Fruit fly (Drosophila melanogaster) whole organism, embryonic: Measurements from ENCODE around the gene ABCB7.

Experiments
- Abd-B ChIP-seq: fragments of 200-800 bp; sonication (Bioruptor generic); optimal IDR thresholded peaks from 2 replicates; lab custom pipeline; 2018; ENCODE audit warnings: missing biosample characterization, mild to moderate bottlenecking, missing genetic modification characterization, moderate library complexity
- Aef1 ChIP-seq: fragments of 200-800 bp; sonication (Bioruptor generic); IDR thresholded peaks from 3 replicates; pipeline ENCODE4 v1.3.6; 2022; ENCODE audit warnings: missing biosample characterization, missing genetic modification characterization
- Bdp1 ChIP-seq: fragments of 200-800 bp; sonication (Bioruptor generic); optimal IDR thresholded peaks from 3 replicates; lab custom pipeline; 2016; ENCODE audit warnings: missing biosample characterization, missing genetic modification characterization
- CG10431 ChIP-seq: fragments of 200-800 bp; sonication (Bioruptor generic); optimal IDR thresholded peaks from 3 replicates; lab custom pipeline; 2018; ENCODE audit warnings: missing biosample characterization, mild to moderate bottlenecking, missing genetic modification characterization
- CG11695 ChIP-seq: fragments of 200-800 bp; sonication (Bioruptor generic); IDR thresholded peaks from 3 replicates; pipeline ENCODE4 v1.3.6; 2022; ENCODE audit warnings: missing biosample characterization, missing genetic modification characterization
- CG13624 ChIP-seq: fragments of 200-800 bp; sonication (Bioruptor generic); optimal IDR thresholded peaks from 2 replicates; lab custom pipeline; 2016; ENCODE audit warnings: missing biosample characterization, missing genetic modification characterization
- CG13894 ChIP-seq: fragments of 200-800 bp; sonication (Bioruptor generic); optimal IDR thresholded peaks from 3 replicates; lab custom pipeline; 2018; ENCODE audit warnings: missing biosample characterization, mild to moderate bottlenecking, missing genetic modification characterization, moderate library complexity
- CG15269 ChIP-seq: fragments of 200-800 bp; sonication (Bioruptor generic); optimal IDR thresholded peaks from 2 replicates; lab custom pipeline; 2018; ENCODE audit warnings: missing biosample characterization, mild to moderate bottlenecking, missing genetic modification characterization, moderate library complexity
- CG17568 ChIP-seq: fragments of 200-800 bp; sonication (Bioruptor generic); optimal IDR thresholded peaks from 2 replicates; lab custom pipeline; 2018; ENCODE audit warnings: missing biosample characterization, mild to moderate bottlenecking, missing genetic modification characterization, moderate library complexity
- CG17912 ChIP-seq: fragments of 200-800 bp; sonication (Bioruptor generic); optimal IDR thresholded peaks from 2 replicates; lab custom pipeline; 2018; ENCODE audit warnings: missing biosample characterization, mild to moderate bottlenecking, missing genetic modification characterization
- CG18619 ChIP-seq: fragments of 200-800 bp; sonication (Bioruptor generic); optimal IDR thresholded peaks from 3 replicates; lab custom pipeline; 2017; ENCODE audit warnings: missing biosample characterization, mild to moderate bottlenecking, missing genetic modification characterization
- CG3281 ChIP-seq: fragments of 200-800 bp; sonication (Bioruptor generic); optimal IDR thresholded peaks from 3 replicates; lab custom pipeline; 2017; ENCODE audit warnings: missing biosample characterization, mild to moderate bottlenecking, missing genetic modification characterization
- CG4854 ChIP-seq: fragments of 200-800 bp; sonication (Bioruptor generic); optimal IDR thresholded peaks from 2 replicates; lab custom pipeline; 2016; ENCODE audit warnings: missing biosample characterization, missing genetic modification characterization, inconsistent platforms
- CG5245 ChIP-seq: fragments of 200-800 bp; sonication (Bioruptor generic); optimal IDR thresholded peaks from 3 replicates; lab custom pipeline; 2016; ENCODE audit warnings: missing biosample characterization, missing genetic modification characterization
- CG7745 ChIP-seq: fragments of 200-800 bp; sonication (Bioruptor generic); optimal IDR thresholded peaks from 2 replicates; lab custom pipeline; 2018; ENCODE audit warnings: missing biosample characterization, mild to moderate bottlenecking, missing genetic modification characterization, moderate library complexity
- CG7786 ChIP-seq: fragments of 200-800 bp; sonication (Bioruptor generic); optimal IDR thresholded peaks from 2 replicates; lab custom pipeline; 2016; ENCODE audit warnings: missing biosample characterization, missing genetic modification characterization
- CG8089 ChIP-seq: fragments of 200-800 bp; sonication (Bioruptor generic); optimal IDR thresholded peaks from 3 replicates; lab custom pipeline; 2016; ENCODE audit warnings: missing biosample characterization, missing genetic modification characterization
- CG8924 ChIP-seq: fragments of 200-800 bp; optimal IDR thresholded peaks from 3 replicates; lab custom pipeline; 2019; ENCODE audit warnings: missing biosample characterization, mild to moderate bottlenecking, missing genetic modification characterization, moderate library complexity
- CG9797 ChIP-seq: fragments of 200-800 bp; sonication (Bioruptor generic); optimal IDR thresholded peaks from 3 replicates; lab custom pipeline; 2018; ENCODE audit warnings: missing biosample characterization, mild to moderate bottlenecking, missing genetic modification characterization
- Deaf1 ChIP-seq: fragments of 200-800 bp; optimal IDR thresholded peaks from 3 replicates; lab custom pipeline; 2019; ENCODE audit warnings: missing biosample characterization, mild to moderate bottlenecking, missing genetic modification characterization, moderate library complexity
- E2f2 ChIP-seq: fragments of 200-800 bp; sonication (Bioruptor generic); IDR thresholded peaks from 2 replicates; pipeline ENCODE4 v1.3.6; 2022; ENCODE audit warnings: missing biosample characterization, missing genetic modification characterization
- HLHmδ ChIP-seq: fragments of 200-800 bp; sonication (Bioruptor generic); optimal IDR thresholded peaks from 2 replicates; lab custom pipeline; 2018; ENCODE audit warnings: missing biosample characterization, mild to moderate bottlenecking, missing genetic modification characterization, moderate library complexity
- Hmx ChIP-seq: fragments of 200-800 bp; sonication (Bioruptor generic); optimal IDR thresholded peaks from 2 replicates; lab custom pipeline; 2016; ENCODE audit warnings: missing biosample characterization, missing genetic modification characterization
- Jarid2 ChIP-seq: fragments of 200-800 bp; sonication (Bioruptor generic); optimal IDR thresholded peaks from 3 replicates; lab custom pipeline; 2017; ENCODE audit warnings: mild to moderate bottlenecking, missing biosample characterization, missing genetic modification reagents, missing genetic modification characterization
- Med ChIP-seq: fragments of 200-800 bp; sonication (Bioruptor generic); peaks from one replicate; lab custom pipeline; 2016; ENCODE audit warnings: missing biosample characterization, missing genetic modification characterization, mild to moderate bottlenecking, inconsistent platforms, moderate library complexity
- NFAT ChIP-seq: fragments of 200-800 bp; sonication (Bioruptor generic); IDR thresholded peaks from 2 replicates; pipeline ENCODE4 v1.3.6; 2022; ENCODE audit warnings: missing biosample characterization, missing genetic modification characterization
- Optix ChIP-seq: fragments of 200-800 bp; sonication (Bioruptor generic); IDR thresholded peaks from 3 replicates; pipeline ENCODE4 v1.3.6; 2022; ENCODE audit warnings: missing biosample characterization, missing genetic modification characterization
- Ptx1 ChIP-seq: fragments of 200-800 bp; sonication (Bioruptor generic); IDR thresholded peaks from 2 replicates; pipeline ENCODE4 v1.3.6; 2022; ENCODE audit warnings: missing biosample characterization, missing genetic modification characterization
- Sox102F ChIP-seq: fragments of 200-800 bp; sonication (Bioruptor generic); optimal IDR thresholded peaks from 2 replicates; lab custom pipeline; 2018; ENCODE audit warnings: missing biosample characterization, mild to moderate bottlenecking, missing genetic modification characterization, moderate library complexity
- Tbp ChIP-seq: fragments of >200 bp; optimal IDR thresholded peaks from 2 replicates; lab custom pipeline; 2018; ENCODE audit warnings: missing biosample characterization, missing genetic modification characterization
- Usf ChIP-seq: fragments of 200-800 bp; sonication (Bioruptor generic); optimal IDR thresholded peaks from 2 replicates; lab custom pipeline; 2017; ENCODE audit warnings: missing genotype, missing biosample characterization, missing genetic modification characterization
- Xbp1 ChIP-seq: fragments of 200-800 bp; sonication (Bioruptor generic); optimal IDR thresholded peaks from 3 replicates; lab custom pipeline; 2016; ENCODE audit warnings: missing biosample characterization, mild to moderate bottlenecking, missing genetic modification characterization
- az2 ChIP-seq: fragments of 200-800 bp; sonication (Bioruptor generic); optimal IDR thresholded peaks from 3 replicates; lab custom pipeline; 2016; ENCODE audit warnings: missing biosample characterization, missing genetic modification characterization
- bbx ChIP-seq: fragments of 200-800 bp; sonication (Bioruptor generic); IDR thresholded peaks from 2 replicates; pipeline ENCODE4 v1.3.6; 2022; ENCODE audit warnings: missing biosample characterization, missing genetic modification characterization; ENCODE audit not compliant: partially characterized antibody
- bowl ChIP-seq: fragments of 200-800 bp; sonication (Bioruptor generic); IDR thresholded peaks from 2 replicates; pipeline ENCODE4 v1.3.6; 2022; ENCODE audit warnings: missing biosample characterization, missing genetic modification characterization
- crc ChIP-seq: fragments of 200-800 bp; sonication (Bioruptor generic); optimal IDR thresholded peaks from 2 replicates; lab custom pipeline; 2016; ENCODE audit warnings: missing biosample characterization, missing genetic modification characterization
- dmrt11E ChIP-seq: fragments of 200-800 bp; sonication (Bioruptor generic); optimal IDR thresholded peaks from 3 replicates; lab custom pipeline; 2018; ENCODE audit warnings: missing biosample characterization, mild to moderate bottlenecking, missing genetic modification characterization, moderate library complexity
- ems ChIP-seq: fragments of 200-800 bp; sonication (Bioruptor generic); optimal IDR thresholded peaks from 3 replicates; lab custom pipeline; 2016; ENCODE audit warnings: missing biosample characterization, missing genetic modification characterization
- exex ChIP-seq: fragments of 200-800 bp; sonication (Bioruptor generic); optimal IDR thresholded peaks from 4 replicates; lab custom pipeline; 2018; ENCODE audit warnings: missing biosample characterization, mild to moderate bottlenecking, missing genetic modification characterization, moderate library complexity
- fd64A ChIP-seq: fragments of 200-800 bp; sonication (Bioruptor generic); optimal IDR thresholded peaks from 3 replicates; lab custom pipeline; 2018; ENCODE audit warnings: missing biosample characterization, mild to moderate bottlenecking, missing genetic modification characterization
- hth ChIP-seq: fragments of >200 bp; optimal IDR thresholded peaks from 2 replicates; lab custom pipeline; 2017; ENCODE audit warnings: inconsistent platforms
- klu ChIP-seq: fragments of 200-800 bp; sonication (Bioruptor generic); IDR thresholded peaks from 2 replicates; pipeline ENCODE4 v1.3.6; 2022; ENCODE audit warnings: missing biosample characterization, missing genetic modification characterization
- knrl ChIP-seq: fragments of 200-800 bp; sonication (Bioruptor generic); IDR thresholded peaks from 3 replicates; pipeline ENCODE4 v1.3.6; 2022; ENCODE audit warnings: missing biosample characterization, missing genetic modification characterization; ENCODE audit not compliant: partially characterized antibody
- mirr ChIP-seq: fragments of 200-800 bp; sonication (Bioruptor generic); optimal IDR thresholded peaks from 3 replicates; lab custom pipeline; 2018; ENCODE audit warnings: missing biosample characterization, mild to moderate bottlenecking, missing genetic modification characterization
- slbo ChIP-seq: fragments of 200-800 bp; sonication (Bioruptor generic); IDR thresholded peaks from 2 replicates; pipeline ENCODE4 v1.3.6; 2022; ENCODE audit warnings: missing biosample characterization, missing genetic modification characterization
- sob ChIP-seq: fragments of 200-800 bp; sonication (Bioruptor generic); IDR thresholded peaks from 2 replicates; pipeline ENCODE4 v1.3.6; 2022; ENCODE audit warnings: missing biosample characterization, missing genetic modification characterization
- tin ChIP-seq: fragments of 200-800 bp; sonication (Bioruptor generic); optimal IDR thresholded peaks from 3 replicates; lab custom pipeline; 2016; ENCODE audit warnings: missing biosample characterization, missing genetic modification characterization
- tll ChIP-seq, 2 experiments: fragments of 200-800 bp in 1 of 2; fragments of >200 bp in 1 of 2; sonication (Bioruptor generic) in 1 of 2; optimal IDR thresholded peaks; 2 replicates each; lab custom pipeline; 2017 to 2019; ENCODE audit warnings: missing biosample characterization in 2 of 2, missing genetic modification characterization in 2 of 2, mild to moderate bottlenecking in 1 of 2, moderate library complexity in 1 of 2
- ttk ChIP-seq: fragments of 200-800 bp; sonication (Bioruptor generic); IDR thresholded peaks from 2 replicates; pipeline ENCODE4 v2.1.2; 2022; ENCODE audit warnings: missing biosample characterization, missing genetic modification characterization
- vfl ChIP-seq: fragments of 200-800 bp; sonication (Bioruptor generic); optimal IDR thresholded peaks from 2 replicates; lab custom pipeline; 2016; ENCODE audit warnings: missing biosample characterization, missing genetic modification characterization
- yki ChIP-seq: fragments of >200 bp; optimal IDR thresholded peaks from 3 replicates; lab custom pipeline; 2018
- zf30C ChIP-seq: fragments of 200-800 bp; sonication (Bioruptor generic); optimal IDR thresholded peaks from 3 replicates; lab custom pipeline; 2018; ENCODE audit warnings: missing biosample characterization, mild to moderate bottlenecking, missing genetic modification characterization

ABCB7 gene

dm6 chr3L:1609611-1610010 is 8.6 kb upstream of the ABCB7 start (continued):
- TF ChIP-seq Tbp (GFP tag; lab: Kevin White, UChicago), result no peak
- TF ChIP-seq zf30C, result no peak
- TF ChIP-seq fd64A (GFP tag; lab: Kevin White, UChicago), result no peak
- no peak for TF ChIP-seq CG4854
- TF ChIP-seq tll (GFP tag; optimal IDR thresholded peaks at IDR 0.05; lab: Kevin White, UChicago), result no peak
- TF ChIP-seq CG15269 (tag; lab: Kevin White, UChicago), result peak; percentile 53
- no peak for TF ChIP-seq CG17912
- TF ChIP-seq bbx (GFP tag; lab: Robert Waterston, UW), result no peak
- peak; percentile 88 for TF ChIP-seq Med (GFP tag; lab: Kevin White, UChicago)
- peak; percentile 47; the same call in 1 of the 3 replicates for TF ChIP-seq CG11695
- TF ChIP-seq CG8924, result peak; percentile 32
- no peak for TF ChIP-seq dmrt11E (tag; lab: Kevin White, UChicago)
- no peak for TF ChIP-seq CG13894 (tag; lab: Kevin White, UChicago)
- peak; percentile 75 for TF ChIP-seq slbo (GFP tag; lab: Robert Waterston, UW)
- peak; percentile 54 for TF ChIP-seq klu (GFP tag; lab: Robert Waterston, UW)
- TF ChIP-seq Bdp1 (GFP tag; lab: Kevin White, UChicago), result no peak
- TF ChIP-seq Aef1 (GFP tag; lab: Robert Waterston, UW), result peak; percentile 31; the same call in 1 of the 3 replicates
- peak; percentile 29 for TF ChIP-seq CG7786 (GFP tag; lab: Kevin White, UChicago)
- peak; percentile 25 for TF ChIP-seq Xbp1 (GFP tag; lab: Kevin White, UChicago)
- TF ChIP-seq CG9797 (GFP tag; lab: Kevin White, UChicago), result no peak
- TF ChIP-seq CG17568 (GFP tag; lab: Kevin White, UChicago), result no peak
- 0 out of 2 replicates have a peak, but pooled peaks have one; percentile 43 for TF ChIP-seq sob (GFP tag; lab: Robert Waterston, UW)
- no peak for TF ChIP-seq bowl (GFP tag; lab: Robert Waterston, UW)
- peak; percentile 29 for TF ChIP-seq CG13624 (GFP tag; lab: Kevin White, UChicago)
- no peak for TF ChIP-seq Hmx
- peak; percentile 55; the same call in 1 of the 2 replicates for TF ChIP-seq NFAT (GFP tag; lab: Robert Waterston, UW)
- no peak for TF ChIP-seq CG8089 (GFP tag; lab: Kevin White, UChicago)
- TF ChIP-seq tin (GFP tag; lab: Kevin White, UChicago), result no peak
- TF ChIP-seq hth, result no peak
- TF ChIP-seq Usf, result no peak
- TF ChIP-seq exex (tag; lab: Kevin White, UChicago), result no peak
- TF ChIP-seq ems (GFP tag; lab: Kevin White, UChicago), result no peak
- no peak for TF ChIP-seq mirr
- TF ChIP-seq CG3281 (GFP tag; lab: Kevin White, UChicago), result peak; percentile 62
- peak; percentile 57 for TF ChIP-seq Ptx1 (GFP tag; lab: Robert Waterston, UW)
- TF ChIP-seq crc (GFP tag; lab: Kevin White, UChicago), result no peak
- peak; percentile 26 for TF ChIP-seq CG18619 (GFP tag; lab: Kevin White, UChicago)
- no peak for TF ChIP-seq HLHmδ (GFP tag; lab: Kevin White, UChicago)
- peak; percentile 32 for TF ChIP-seq Sox102F (GFP tag; lab: Kevin White, UChicago)
- TF ChIP-seq Jarid2 (GFP tag; lab: Kevin White, UChicago), result no peak
- no peak for TF ChIP-seq knrl (GFP tag; lab: Robert Waterston, UW)
- no peak for TF ChIP-seq yki
- no peak for TF ChIP-seq Deaf1 (tag; lab: Kevin White, UChicago)
- no peak; the same call in 1 of the 2 replicates for TF ChIP-seq E2f2
- TF ChIP-seq Optix (GFP tag; lab: Robert Waterston, UW), result no peak
- TF ChIP-seq ttk (GFP tag; lab: Robert Waterston, UW), result no peak
- TF ChIP-seq Abd-B, result no peak
- TF ChIP-seq az2 (GFP tag; lab: Kevin White, UChicago), result no peak
- no peak for TF ChIP-seq CG7745 (tag; lab: Kevin White, UChicago)
- TF ChIP-seq vfl, result no peak
- no peak for TF ChIP-seq CG5245 (GFP tag; lab: Kevin White, UChicago)
- no peak for TF ChIP-seq CG10431 (GFP tag; lab: Kevin White, UChicago)
